Fruit fly (Drosophila melanogaster) Kc167 (cell line): Measurements from ENCODE around the gene CG13895.

Experiments used
- Myc ChIP-seq: fragments of >200 bp; optimal IDR thresholded peaks from 2 replicates; lab custom pipeline; 2017; ENCODE audit warnings: missing external identifiers
- Sin3A ChIP-seq: fragments of >200 bp; optimal IDR thresholded peaks from 2 replicates; lab custom pipeline; 2018; ENCODE audit warnings: missing external identifiers
- psq ChIP-seq: fragments of >200 bp; optimal IDR thresholded peaks from 2 replicates; lab custom pipeline; 2017; ENCODE audit warnings: missing external identifiers
- ttk ChIP-seq: sonication (Bioruptor generic); optimal IDR thresholded peaks from 2 replicates; lab custom pipeline; 2017; ENCODE audit warnings: missing external identifiers

- TF ChIP-seq Myc (lab: Kevin White, UChicago), result no peak
- no peak for TF ChIP-seq psq (lab: Kevin White, UChicago)
- no peak for TF ChIP-seq Sin3A
- TF ChIP-seq ttk, result no peak
Observed at dm6 chr3L:721026-721425, 13.0 kb upstream of the CG13895 start.
